Worm (Caenorhabditis elegans): Measurements from ENCODE around the gene K09E9.3.

The K09E9.3 gene

DNA sequence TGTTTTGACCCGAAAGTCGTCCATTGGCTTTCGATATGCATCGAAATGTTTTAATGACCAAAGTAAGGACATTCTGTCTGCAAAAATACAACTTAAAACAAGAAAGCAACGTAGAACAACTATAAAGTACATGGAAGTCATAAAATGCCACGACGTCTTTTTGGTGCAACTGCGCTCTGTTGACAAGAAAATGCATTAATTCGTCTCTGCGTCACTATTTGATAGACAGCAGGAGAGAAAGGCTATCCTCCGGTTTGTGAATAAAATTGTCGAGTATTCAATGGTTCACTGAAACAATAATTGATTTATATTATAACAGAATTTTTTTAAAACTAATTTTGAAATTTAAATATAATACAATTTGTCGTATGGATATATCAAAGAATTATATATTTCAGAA, 2.8 kb upstream of the K09E9.3 start, which contains the start of gene ergi-3:
ergi-3 (minus strand) TSS at position 311 of the 400 bp plus-strand sequence.
- TF ChIP-seq nhr-77 (tag; optimal IDR thresholded peaks at IDR 0.05): no peak
- TF ChIP-seq nhr-6 (tag; optimal IDR thresholded peaks at IDR 0.05): peak; percentile 52
- peak; percentile 55 for TF ChIP-seq ztf-4 (tag; optimal IDR thresholded peaks at IDR 0.05)
- TF ChIP-seq unc-55 (GFP tag; optimal IDR thresholded peaks at IDR 0.05): peak; percentile 89
- TF ChIP-seq ztf-1 (GFP tag; conservative IDR thresholded peaks at IDR 0.05): no peak
- peak; percentile 29 for TF ChIP-seq F13H6.1 (tag; optimal IDR thresholded peaks at IDR 0.05)
- TF ChIP-seq sma-3 (GFP tag; optimal IDR thresholded peaks at IDR 0.05): peak; percentile 33
- TF ChIP-seq lin-13 (GFP tag; optimal IDR thresholded peaks at IDR 0.05): peak; percentile 73
- peak in 1 of 2 experiments; percentile 5 for TF ChIP-seq mdl-1 (tag; optimal IDR thresholded peaks at IDR 0.05)
- TF ChIP-seq nhr-129 (tag; optimal IDR thresholded peaks at IDR 0.05): peak; percentile 86
- peak; percentile 96 for TF ChIP-seq crh-2 (tag; optimal IDR thresholded peaks at IDR 0.05)
- TF ChIP-seq blmp-1 (tag; optimal IDR thresholded peaks at IDR 0.05; ENCODE audit: insufficient read depth): no peak
- TF ChIP-seq snpc-4 (tag; optimal IDR thresholded peaks at IDR 0.05): peak; percentile 3
- TF ChIP-seq ama-1 (optimal IDR thresholded peaks at IDR 0.05): peak; percentile 17
- TF ChIP-seq nhr-21 (tag; optimal IDR thresholded peaks at IDR 0.05): peak; percentile 41
- no peak for TF ChIP-seq nhr-237 (tag; optimal IDR thresholded peaks at IDR 0.05)
- peak; percentile 69 for TF ChIP-seq sma-9 (GFP tag; optimal IDR thresholded peaks at IDR 0.05)
- no peak for TF ChIP-seq sma-9 (tag; optimal IDR thresholded peaks at IDR 0.05)
- TF ChIP-seq lsy-2 (tag; optimal IDR thresholded peaks at IDR 0.05): peak in 1 of 2 experiments; percentile 78
- TF ChIP-seq ceh-82 (tag; optimal IDR thresholded peaks at IDR 0.05): no peak
- TF ChIP-seq zag-1 (tag; optimal IDR thresholded peaks at IDR 0.05): peak; percentile 36
- TF ChIP-seq nhr-25 (tag; optimal IDR thresholded peaks at IDR 0.05): peak; percentile 66
- TF ChIP-seq nhr-10 (tag; optimal IDR thresholded peaks at IDR 0.05): no peak
- peak; percentile 54 for TF ChIP-seq mab-5 (tag; optimal IDR thresholded peaks at IDR 0.05)
- peak; percentile 86 for TF ChIP-seq C34F6.9 (tag; optimal IDR thresholded peaks at IDR 0.05)
- peak; percentile 76 for TF ChIP-seq fos-1 (tag; optimal IDR thresholded peaks at IDR 0.05)
- peak; percentile 82 for TF ChIP-seq sem-4 (tag; optimal IDR thresholded peaks at IDR 0.05)
- peak; percentile 36 for TF ChIP-seq gmeb-1 (tag; optimal IDR thresholded peaks at IDR 0.05)

DNA sequence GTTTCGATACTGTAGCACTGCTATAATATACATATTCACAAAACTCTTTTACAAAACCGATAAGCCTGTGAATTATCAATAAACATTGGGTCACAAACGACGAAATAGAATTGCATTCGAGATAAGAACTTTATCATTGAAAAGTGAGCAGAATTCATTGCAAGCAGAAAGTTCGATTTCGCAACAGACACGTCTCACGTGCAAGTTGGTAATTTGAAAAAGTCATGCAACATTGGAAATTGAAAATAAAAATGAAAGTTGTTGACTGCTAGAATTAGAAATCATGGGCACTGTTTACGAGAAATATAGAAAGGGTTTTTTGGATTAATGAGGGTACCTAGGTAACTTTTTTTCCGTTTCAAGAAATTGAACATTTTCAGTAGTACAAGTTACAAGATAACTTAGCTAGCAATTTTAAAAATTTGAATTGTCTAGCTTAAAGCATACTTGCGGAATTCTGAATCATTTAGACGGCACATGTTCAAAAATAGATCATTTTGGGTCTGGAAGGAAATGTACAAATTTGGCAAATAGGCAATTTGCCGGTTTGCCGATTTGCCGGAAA, 3.0 kb downstream of the K09E9.3 start:
- TF ChIP-seq nhr-77 (tag; optimal IDR thresholded peaks at IDR 0.05) (no peak), Y55F3AM.14 (GFP tag; optimal IDR thresholded peaks at IDR 0.05) (no peak), mab-5 (tag; optimal IDR thresholded peaks at IDR 0.05) (no peak), sem-4 (tag; optimal IDR thresholded peaks at IDR 0.05) (no peak), skn-1 (tag; optimal IDR thresholded peaks at IDR 0.05) (peak; percentile 84), ceh-16 (tag; optimal IDR thresholded peaks at IDR 0.05) (no peak), nhr-10 (tag; optimal IDR thresholded peaks at IDR 0.05) (no peak), nhr-23 (tag; optimal IDR thresholded peaks at IDR 0.05) (no peak), sma-3 (GFP tag; optimal IDR thresholded peaks at IDR 0.05) (peak; percentile 63), unc-39 (tag; optimal IDR thresholded peaks at IDR 0.05) (no peak), unc-55 (GFP tag; optimal IDR thresholded peaks at IDR 0.05) (peak; percentile 18), ZK546.5 (tag; optimal IDR thresholded peaks at IDR 0.05) (no peak), ceh-82 (tag; optimal IDR thresholded peaks at IDR 0.05) (no peak), elt-3 (tag; optimal IDR thresholded peaks at IDR 0.05) (no peak), unc-62 (GFP tag; optimal IDR thresholded peaks at IDR 0.05) (no peak), lin-39 (tag; optimal IDR thresholded peaks at IDR 0.05) (no peak), peb-1 (tag; optimal IDR thresholded peaks at IDR 0.05) (no peak), C34F6.9 (tag; optimal IDR thresholded peaks at IDR 0.05) (peak; percentile 57), nhr-12 (tag; optimal IDR thresholded peaks at IDR 0.05) (no peak), egl-27 (tag; optimal IDR thresholded peaks at IDR 0.05) (no peak), ztf-11 (tag; optimal IDR thresholded peaks at IDR 0.05) (no peak), lsy-2 (tag; optimal IDR thresholded peaks at IDR 0.05) (peak; percentile 35 to 64), gmeb-1 (tag; optimal IDR thresholded peaks at IDR 0.05) (peak; percentile 70), blmp-1 (tag; optimal IDR thresholded peaks at IDR 0.05; ENCODE audit: insufficient read depth) (peak; percentile 37), nhr-129 (tag; optimal IDR thresholded peaks at IDR 0.05) (peak; percentile 85), nhr-6 (tag; optimal IDR thresholded peaks at IDR 0.05) (no peak), fos-1 (tag; optimal IDR thresholded peaks at IDR 0.05) (peak; percentile 90), ztf-4 (tag; optimal IDR thresholded peaks at IDR 0.05) (peak; percentile 57), sma-9 (GFP tag; optimal IDR thresholded peaks at IDR 0.05) (peak; percentile 72), sma-9 (tag; optimal IDR thresholded peaks at IDR 0.05) (no peak), dmd-4 (tag; optimal IDR thresholded peaks at IDR 0.05) (no peak), ztf-1 (GFP tag; conservative IDR thresholded peaks at IDR 0.05) (no peak), lin-11 (tag; optimal IDR thresholded peaks at IDR 0.05) (no peak), R02D3.7 (tag; optimal IDR thresholded peaks at IDR 0.05) (no peak), nhr-237 (tag; optimal IDR thresholded peaks at IDR 0.05) (no peak), aly-2 (tag; optimal IDR thresholded peaks at IDR 0.05) (peak; percentile 54), mbf-1 (tag; optimal IDR thresholded peaks at IDR 0.05) (no peak), F13H6.1 (tag; optimal IDR thresholded peaks at IDR 0.05) (peak; percentile 53), zag-1 (tag; optimal IDR thresholded peaks at IDR 0.05) (no peak), nhr-21 (tag; optimal IDR thresholded peaks at IDR 0.05) (peak; percentile 60), nhr-25 (tag; optimal IDR thresholded peaks at IDR 0.05) (peak; percentile 63), nhr-11 (tag; optimal IDR thresholded peaks at IDR 0.05) (no peak), alr-1 (tag; optimal IDR thresholded peaks at IDR 0.05) (no peak), ama-1 (optimal IDR thresholded peaks at IDR 0.05) (peak; percentile 71), lin-13 (GFP tag; optimal IDR thresholded peaks at IDR 0.05) (peak; percentile 50), mdl-1 (tag; optimal IDR thresholded peaks at IDR 0.05) (peak in 1 of 2 experiments; percentile 78)
